Worm (Caenorhabditis elegans) whole organism, L4 larva: Measurements from ENCODE around the gene glr-6.

Experiments used
- D1046.2 ChIP-seq: fragments of 200-800 bp; sonication (Bioruptor generic); IDR thresholded peaks from 2 replicates; pipeline ENCODE4 v1.3.6; 2022; ENCODE audit warnings: missing genetic modification characterization, missing compliant biosample characterization
- F10B5.3 ChIP-seq: sonication (generic microtip); optimal IDR thresholded peaks from 2 replicates; lab custom pipeline; 2016; ENCODE audit warnings: mild to moderate bottlenecking, missing genetic modification characterization, missing compliant biosample characterization
- F37D6.2 ChIP-seq: sonication (generic microtip); optimal IDR thresholded peaks from 2 replicates; lab custom pipeline; 2016; ENCODE audit warnings: mild to moderate bottlenecking, missing genetic modification characterization, missing compliant biosample characterization
- T20F7.1 ChIP-seq: fragments of 200-800 bp; sonication (Bioruptor generic); optimal IDR thresholded peaks from 2 replicates; lab custom pipeline; 2018; ENCODE audit warnings: mild to moderate bottlenecking, missing genetic modification characterization, missing compliant biosample characterization
- T26A8.4 ChIP-seq: fragments of 200-800 bp; sonication (Bioruptor generic); IDR thresholded peaks from 2 replicates; pipeline ENCODE4 v1.3.6; 2022; ENCODE audit warnings: missing genetic modification characterization, missing compliant biosample characterization
- aha-1 ChIP-seq: fragments of 150-350 bp; peaks from one replicate; lab custom pipeline; 2014; ENCODE audit warnings: missing biosample characterization, missing genetic modification characterization
- aly-2 ChIP-seq: sonication (generic microtip); optimal IDR thresholded peaks from 2 replicates; lab custom pipeline; 2018; ENCODE audit warnings: missing biosample characterization, missing genetic modification characterization
- ama-1 ChIP-seq: fragments of 150-350 bp; optimal IDR thresholded peaks from 2 replicates; lab custom pipeline; 2014; ENCODE audit warnings: inconsistent platforms, mixed read lengths
- ceh-44 ChIP-seq: fragments of 200-800 bp; sonication (Bioruptor generic); IDR thresholded peaks from 2 replicates; pipeline ENCODE4 v1.3.6; 2022; ENCODE audit warnings: missing genetic modification reagents, missing genetic modification characterization, missing compliant biosample characterization
- ces-1 ChIP-seq: fragments of 150-350 bp; sonication (generic microtip); optimal IDR thresholded peaks from 4 replicates; lab custom pipeline; 2014; ENCODE audit warnings: missing biosample characterization, missing genetic modification reagents, missing genetic modification characterization
- daf-12 ChIP-seq: fragments of 150-350 bp; optimal IDR thresholded peaks from 2 replicates; lab custom pipeline; 2014; ENCODE audit warnings: missing biosample characterization, missing genetic modification reagents, missing genetic modification characterization
- daf-16 ChIP-seq, 3 experiments: sonication (generic microtip); optimal IDR thresholded peaks; 2 replicates each; lab custom pipeline; 2016 to 2017; ENCODE audit warnings: missing genetic modification characterization in 3 of 3, missing genetic modification reagents in 3 of 3, mild to moderate bottlenecking in 2 of 3, missing compliant biosample characterization in 2 of 3, missing biosample characterization in 1 of 3, moderate library complexity in 1 of 3
- daf-19 ChIP-seq: fragments of 200-800 bp; sonication (Bioruptor generic); conservative IDR thresholded peaks from 2 replicates; pipeline ENCODE4 v1.3.6; 2022; ENCODE audit warnings: missing genetic modification characterization, missing compliant biosample characterization
- dmd-6 ChIP-seq: fragments of 200-800 bp; sonication (Bioruptor generic); IDR thresholded peaks from 2 replicates; pipeline ENCODE4 v1.3.6; 2022; ENCODE audit warnings: missing genetic modification reagents, missing genetic modification characterization, missing compliant biosample characterization
- dmd-8 ChIP-seq: fragments of 200-800 bp; sonication (Bioruptor generic); IDR thresholded peaks from 2 replicates; pipeline ENCODE4 v1.3.6; 2022; ENCODE audit warnings: missing genetic modification characterization, missing compliant biosample characterization
- dmd-9 ChIP-seq: fragments of 200-800 bp; sonication (Bioruptor generic); IDR thresholded peaks from 2 replicates; pipeline ENCODE4 v1.3.6; 2022; ENCODE audit warnings: missing genetic modification reagents, missing genetic modification characterization, missing compliant biosample characterization
- dpl-1 ChIP-seq: fragments of 150-350 bp; optimal IDR thresholded peaks from 2 replicates; lab custom pipeline; 2014; ENCODE audit warnings: missing biosample characterization, missing genetic modification reagents, missing genetic modification characterization
- dve-1 ChIP-seq: sonication (generic microtip); optimal IDR thresholded peaks from 2 replicates; lab custom pipeline; 2017; ENCODE audit warnings: antibody characterized with exemption, mild to moderate bottlenecking, missing genetic modification characterization, missing compliant biosample characterization; ENCODE audit not compliant: insufficient read depth
- hif-1 ChIP-seq, 2 experiments: sonication (generic microtip); optimal IDR thresholded peaks; 2 replicates each; lab custom pipeline; 2016 to 2017; ENCODE audit warnings: missing compliant biosample characterization in 2 of 2, missing genetic modification characterization in 2 of 2, missing genetic modification reagents in 2 of 2, missing genotype in 2 of 2, mild to moderate bottlenecking in 1 of 2
- hlh-11 ChIP-seq: fragments of 200-800 bp; sonication (Bioruptor generic); optimal IDR thresholded peaks from 2 replicates; lab custom pipeline; 2018; ENCODE audit warnings: mild to moderate bottlenecking, missing genetic modification characterization, missing compliant biosample characterization
- hlh-30 ChIP-seq: sonication (generic microtip); optimal IDR thresholded peaks from 2 replicates; lab custom pipeline; 2017; ENCODE audit warnings: antibody characterized with exemption, mild to moderate bottlenecking, missing genetic modification characterization, missing compliant biosample characterization; ENCODE audit not compliant: insufficient read depth
- hmg-1.1 ChIP-seq: fragments of 200-800 bp; sonication (Bioruptor generic); IDR thresholded peaks from 2 replicates; pipeline ENCODE4 v1.3.6; 2022; ENCODE audit warnings: missing genetic modification reagents, missing genetic modification characterization, missing compliant biosample characterization
- lin-13 ChIP-seq: fragments of 150-350 bp; optimal IDR thresholded peaks from 2 replicates; lab custom pipeline; 2014; ENCODE audit warnings: missing biosample characterization, missing genetic modification reagents, missing genetic modification characterization
- lin-15B ChIP-seq: fragments of 150-350 bp; sonication (generic microtip); optimal IDR thresholded peaks from 3 replicates; lab custom pipeline; 2014; ENCODE audit warnings: missing biosample characterization, missing genetic modification characterization
- lin-29 ChIP-seq: fragments of 200-800 bp; sonication (Bioruptor generic); IDR thresholded peaks from 2 replicates; pipeline ENCODE4 v1.3.6; 2022; ENCODE audit warnings: missing genetic modification reagents, missing genetic modification characterization, missing compliant biosample characterization
- lir-3 ChIP-seq: sonication (generic microtip); optimal IDR thresholded peaks from 2 replicates; lab custom pipeline; 2016; ENCODE audit warnings: mild to moderate bottlenecking, missing genetic modification characterization, missing compliant biosample characterization
- lsy-2 ChIP-seq, 2 experiments: fragments of 150-350 bp in 1 of 2; sonication (generic microtip) in 1 of 2; optimal IDR thresholded peaks; 2 replicates each; lab custom pipeline; 2014 to 2017; ENCODE audit warnings: missing biosample characterization in 2 of 2, missing genetic modification characterization in 2 of 2
- madf-9 ChIP-seq: fragments of 200-800 bp; sonication (Bioruptor generic); conservative IDR thresholded peaks from 2 replicates; pipeline ENCODE4 v1.3.6; 2022; ENCODE audit warnings: missing genetic modification reagents, missing genetic modification characterization, missing compliant biosample characterization
- mdl-1 ChIP-seq, 2 experiments: fragments of 150-350 bp in 1 of 2; sonication (generic microtip) in 1 of 2; optimal IDR thresholded peaks; 2 replicates each; lab custom pipeline; 2014 to 2017; ENCODE audit warnings: missing biosample characterization in 2 of 2, missing genetic modification characterization in 2 of 2
- mdt-29 ChIP-seq: fragments of 200-800 bp; sonication (Bioruptor generic); IDR thresholded peaks from 2 replicates; pipeline ENCODE4 v1.3.6; 2022; ENCODE audit warnings: missing genetic modification reagents, missing genetic modification characterization, missing compliant biosample characterization
- mep-1 ChIP-seq: fragments of 150-350 bp; sonication (generic microtip); optimal IDR thresholded peaks from 3 replicates; lab custom pipeline; 2014; ENCODE audit warnings: missing biosample characterization, missing genetic modification characterization
- mes-2 ChIP-seq: sonication (generic microtip); optimal IDR thresholded peaks from 2 replicates; lab custom pipeline; 2016; ENCODE audit warnings: missing genotype, mild to moderate bottlenecking, missing genetic modification characterization, missing compliant biosample characterization; ENCODE audit not compliant: poor library complexity, severe bottlenecking
- nhr-10 ChIP-seq: fragments of 150-350 bp; optimal IDR thresholded peaks from 2 replicates; lab custom pipeline; 2014; ENCODE audit warnings: missing biosample characterization, missing genetic modification characterization
- nhr-111 ChIP-seq: fragments of 200-800 bp; sonication (Bioruptor generic); optimal IDR thresholded peaks from 2 replicates; lab custom pipeline; 2018; ENCODE audit warnings: mild to moderate bottlenecking, missing genetic modification characterization, missing compliant biosample characterization
- nhr-25 ChIP-seq: sonication (generic microtip); optimal IDR thresholded peaks from 2 replicates; lab custom pipeline; 2017; ENCODE audit warnings: missing genetic modification characterization, mild to moderate bottlenecking, missing compliant biosample characterization, antibody characterized with exemption, moderate library complexity, borderline replicate concordance; ENCODE audit not compliant: insufficient read depth
- nhr-28 ChIP-seq: fragments of 150-350 bp; optimal IDR thresholded peaks from 2 replicates; lab custom pipeline; 2014; ENCODE audit warnings: missing biosample characterization, missing genetic modification characterization
- nhr-48 ChIP-seq: sonication (generic microtip); optimal IDR thresholded peaks from 2 replicates; lab custom pipeline; 2016; ENCODE audit warnings: mild to moderate bottlenecking, missing genetic modification characterization, missing compliant biosample characterization
- nhr-6 ChIP-seq: fragments of 150-350 bp; optimal IDR thresholded peaks from 2 replicates; lab custom pipeline; 2014; ENCODE audit warnings: missing biosample characterization, missing genetic modification characterization
- nhr-77 ChIP-seq: fragments of 150-350 bp; optimal IDR thresholded peaks from 2 replicates; lab custom pipeline; 2014; ENCODE audit warnings: missing biosample characterization, missing genetic modification characterization
- pha-4 ChIP-seq, 2 experiments: fragments of 150-350 bp in 1 of 2; fragments of 200-800 bp in 1 of 2; sonication (Bioruptor generic) in 1 of 2; IDR thresholded peaks in 1 of 2; optimal IDR thresholded peaks in 1 of 2; 2 replicates each; pipeline versions ENCODE4 v1.3.6 to Lab custom; 2014 to 2022; ENCODE audit warnings: missing genetic modification characterization in 2 of 2, missing genetic modification reagents in 2 of 2, missing biosample characterization in 1 of 2, missing compliant biosample characterization in 1 of 2
- php-3 ChIP-seq: fragments of 200-800 bp; sonication (Bioruptor generic); IDR thresholded peaks from 2 replicates; pipeline ENCODE4 v1.3.6; 2022; ENCODE audit warnings: missing genetic modification reagents, missing genetic modification characterization, missing compliant biosample characterization
- pqm-1 ChIP-seq: sonication (generic microtip); optimal IDR thresholded peaks from 2 replicates; lab custom pipeline; 2017; ENCODE audit warnings: missing biosample characterization, missing genetic modification characterization
- rbr-2 ChIP-seq: sonication (generic microtip); optimal IDR thresholded peaks from 2 replicates; lab custom pipeline; 2016; ENCODE audit warnings: missing genotype, missing genetic modification characterization, missing compliant biosample characterization
- sdz-12 ChIP-seq: fragments of 200-800 bp; sonication (Bioruptor generic); optimal IDR thresholded peaks from 2 replicates; lab custom pipeline; 2018; ENCODE audit warnings: mild to moderate bottlenecking, missing genetic modification characterization, missing compliant biosample characterization
- spr-3 ChIP-seq: fragments of 200-800 bp; sonication (Bioruptor generic); optimal IDR thresholded peaks from 2 replicates; lab custom pipeline; 2018; ENCODE audit warnings: mild to moderate bottlenecking, missing genetic modification characterization, missing compliant biosample characterization
- tra-1 ChIP-seq: fragments of 200-800 bp; sonication (Bioruptor generic); IDR thresholded peaks from 2 replicates; pipeline ENCODE4 v1.3.6; 2022; ENCODE audit warnings: missing genetic modification reagents, missing genetic modification characterization, missing compliant biosample characterization
- vab-7 ChIP-seq: fragments of 200-800 bp; sonication (Bioruptor generic); IDR thresholded peaks from 2 replicates; pipeline ENCODE4 v1.3.6; 2022; ENCODE audit warnings: missing genetic modification reagents, missing genetic modification characterization, missing compliant biosample characterization
- zfp-3 ChIP-seq: fragments of 200-800 bp; sonication (Bioruptor generic); conservative IDR thresholded peaks from 2 replicates; pipeline ENCODE4 v1.3.6; 2022; ENCODE audit warnings: missing genetic modification reagents, missing genetic modification characterization, missing compliant biosample characterization

The glr-6 gene

ce11 chrX:6805427-6805826 is 35.1 kb downstream of the glr-6 start:
- TF ChIP-seq hif-1 (tag; optimal IDR thresholded peaks at IDR 0.05; lab: Kevin White, UChicago) (no peak), dmd-8 (no peak), sdz-12 (GFP tag; lab: Kevin White, UChicago) (no peak)

DNA sequence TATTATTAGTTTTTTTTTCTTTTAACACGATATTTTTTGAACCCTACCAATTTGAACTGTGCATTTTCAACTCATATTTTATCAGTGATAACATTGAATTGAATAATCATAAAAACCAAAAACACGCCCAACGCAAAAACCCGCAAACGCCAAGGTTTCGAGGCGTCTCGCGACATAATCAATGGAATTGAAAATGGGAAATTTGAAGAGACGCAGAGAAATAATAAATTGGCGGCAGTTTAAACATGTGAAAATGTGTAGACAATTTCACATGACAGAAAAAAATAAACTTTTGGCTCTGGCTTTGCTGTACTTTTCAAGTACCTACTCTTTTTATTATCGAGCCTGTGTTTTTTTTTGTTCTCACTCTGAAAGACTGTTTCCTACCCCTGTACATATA is 35.7 kb downstream of the glr-6 start:
- TF ChIP-seq dve-1 (peak; percentile 91), lin-29 (no peak), pqm-1 (tag; lab: Kevin White, UChicago) (peak; percentile 74), ama-1 (lab: Kevin White, UChicago) (no peak), lin-15B (tag; lab: Kevin White, UChicago) (no peak), php-3 (peak; percentile 69), nhr-10 (no peak), hlh-11 (tag; lab: Kevin White, UChicago) (peak; percentile 86), aly-2 (tag; lab: Kevin White, UChicago) (no peak), dmd-9 (GFP tag; lab: Robert Waterston, UW) (no peak), nhr-77 (tag; lab: Kevin White, UChicago) (peak; percentile 59), F37D6.2 (tag; lab: Kevin White, UChicago) (no peak), ceh-44 (GFP tag; lab: Robert Waterston, UW) (no peak), spr-3 (no peak), daf-12 (tag; lab: Kevin White, UChicago) (no peak), hmg-1.1 (GFP tag; lab: Robert Waterston, UW) (peak; percentile 56), dmd-8 (no peak), lir-3 (tag; lab: Kevin White, UChicago) (no peak), rbr-2 (tag; lab: Kevin White, UChicago) (no peak), dpl-1 (GFP tag; lab: Kevin White, UChicago) (peak; percentile 84), mdt-29 (no peak), mes-2 (tag; lab: Kevin White, UChicago) (peak; percentile 47), T20F7.1 (GFP tag; lab: Kevin White, UChicago) (no peak), lsy-2 (tag; optimal IDR thresholded peaks at IDR 0.05; lab: Kevin White, UChicago) (peak in 1 of 2 experiments; percentile 60), nhr-111 (GFP tag; lab: Kevin White, UChicago) (no peak), zfp-3 (GFP tag; lab: Robert Waterston, UW) (no peak), dmd-6 (GFP tag; lab: Robert Waterston, UW) (peak; percentile 83), mep-1 (peak; percentile 68), lin-13 (GFP tag; lab: Kevin White, UChicago) (peak; percentile 16), nhr-25 (peak; percentile 20), hlh-30 (tag; lab: Kevin White, UChicago) (peak; percentile 92), daf-16 (GFP tag; optimal IDR thresholded peaks at IDR 0.05; lab: Kevin White, UChicago) (no peak), daf-16 (tag; optimal IDR thresholded peaks at IDR 0.05; lab: Kevin White, UChicago) (peak; percentile 87), F10B5.3 (tag; lab: Kevin White, UChicago) (no peak), pha-4 (GFP tag; IDR thresholded peaks at IDR 0.05; lab: Robert Waterston, UW) (peak; percentile 23; the same call in 1 of the 2 replicates), pha-4 (tag; optimal IDR thresholded peaks at IDR 0.05; lab: Kevin White, UChicago) (no peak), madf-9 (GFP tag; lab: Robert Waterston, UW) (no peak), aha-1 (tag; lab: Kevin White, UChicago) (peak; percentile 76), mdl-1 (tag; optimal IDR thresholded peaks at IDR 0.05; lab: Kevin White, UChicago) (peak in 1 of 2 experiments; percentile 49), nhr-28 (tag; lab: Kevin White, UChicago) (peak; percentile 71), nhr-6 (tag; lab: Kevin White, UChicago) (peak; percentile 27), vab-7 (GFP tag; lab: Robert Waterston, UW) (no peak), daf-19 (GFP tag; lab: Robert Waterston, UW) (no peak), T26A8.4 (GFP tag; lab: Robert Waterston, UW) (no peak), nhr-48 (peak; percentile 66), ces-1 (GFP tag; lab: Kevin White, UChicago) (no peak), tra-1 (GFP tag; lab: Robert Waterston, UW) (no peak), D1046.2 (no peak), hif-1 (tag; optimal IDR thresholded peaks at IDR 0.05; lab: Kevin White, UChicago) (peak in 1 of 2 experiments; percentile 39)
